Worm (Caenorhabditis elegans) whole organism, L1 larva: Measurements from ENCODE around the gene srab-3.

Experiments used
- alr-1 ChIP-seq: fragments of 200-800 bp; sonication (Bioruptor generic); optimal IDR thresholded peaks from 2 replicates; lab custom pipeline; 2018; ENCODE audit warnings: borderline replicate concordance, mild to moderate bottlenecking, missing genetic modification characterization, missing compliant biosample characterization
- ama-1 ChIP-seq: fragments of 150-350 bp; optimal IDR thresholded peaks from 2 replicates; lab custom pipeline; 2014
- dpl-1 ChIP-seq, 3 experiments: fragments of 150-350 bp in 2 of 3; sonication (generic microtip) in 1 of 3; optimal IDR thresholded peaks; 2 replicates each; lab custom pipeline; 2014 to 2017; ENCODE audit warnings: missing biosample characterization in 3 of 3, missing genetic modification characterization in 3 of 3, missing genetic modification reagents in 3 of 3
- egl-13 ChIP-seq: sonication (generic microtip); optimal IDR thresholded peaks from 2 replicates; lab custom pipeline; 2016; ENCODE audit warnings: missing genotype, missing genetic modification reagents, missing genetic modification characterization, missing compliant biosample characterization
- fos-1 ChIP-seq: fragments of 150-350 bp; optimal IDR thresholded peaks from 2 replicates; lab custom pipeline; 2014; ENCODE audit warnings: missing biosample characterization, missing genetic modification characterization
- nhr-20 ChIP-seq: sonication (generic microtip); optimal IDR thresholded peaks from 2 replicates; lab custom pipeline; 2016; ENCODE audit warnings: mild to moderate bottlenecking, missing genetic modification characterization, missing compliant biosample characterization
- nhr-90 ChIP-seq: sonication (generic microtip); optimal IDR thresholded peaks from 2 replicates; lab custom pipeline; 2016; ENCODE audit warnings: mild to moderate bottlenecking, missing genetic modification characterization, missing compliant biosample characterization; ENCODE audit not compliant: poor library complexity

- TF ChIP-seq ama-1 (lab: Kevin White, UChicago) = no peak
- TF ChIP-seq egl-13 (tag; lab: Kevin White, UChicago) = no peak
- no peak for TF ChIP-seq alr-1
- TF ChIP-seq nhr-20 (tag; lab: Kevin White, UChicago) = no peak
- no peak for TF ChIP-seq nhr-90 (tag; lab: Kevin White, UChicago)
- no peak for TF ChIP-seq dpl-1 (GFP tag; optimal IDR thresholded peaks at IDR 0.05; lab: Kevin White, UChicago)
- no peak for TF ChIP-seq fos-1 (tag; lab: Kevin White, UChicago)
Measured at ce11 chrV:5137919-5138318, 30.2 kb upstream of the srab-3 start, which contains the start of gene F14F9.3.
